Worm (Caenorhabditis elegans): ENCODE results near the gene T22E5.1.

Gene T22E5.1

DNA sequence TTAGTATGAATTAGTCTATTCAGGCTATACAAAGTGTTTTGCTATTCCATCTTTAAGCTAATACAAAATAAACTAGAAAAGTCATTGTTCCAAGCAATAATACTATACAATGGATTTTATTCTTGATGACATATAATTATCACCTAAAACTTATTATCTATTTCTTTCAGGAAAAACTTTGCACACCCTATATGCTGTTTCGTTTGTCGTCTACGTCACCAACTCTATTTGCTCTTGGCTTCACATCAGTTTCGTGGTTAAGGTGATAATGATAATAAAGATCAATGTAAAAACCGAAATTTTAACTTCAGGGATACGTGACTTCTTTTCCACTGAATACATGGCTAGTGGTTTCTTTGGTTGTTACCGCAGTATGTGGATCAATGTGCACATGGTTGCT, 49.8 kb downstream of the T22E5.1 start:
- no peak for TF ChIP-seq ceh-63 (GFP tag; optimal IDR thresholded peaks at IDR 0.05)
- no peak for TF ChIP-seq vab-15 (tag; optimal IDR thresholded peaks at IDR 0.05)
- no peak for TF ChIP-seq efl-1 (optimal IDR thresholded peaks at IDR 0.05)
- peak in 1 of 2 experiments; percentile 88 for TF ChIP-seq efl-1 (GFP tag; optimal IDR thresholded peaks at IDR 0.05 in 1 of 2)

DNA sequence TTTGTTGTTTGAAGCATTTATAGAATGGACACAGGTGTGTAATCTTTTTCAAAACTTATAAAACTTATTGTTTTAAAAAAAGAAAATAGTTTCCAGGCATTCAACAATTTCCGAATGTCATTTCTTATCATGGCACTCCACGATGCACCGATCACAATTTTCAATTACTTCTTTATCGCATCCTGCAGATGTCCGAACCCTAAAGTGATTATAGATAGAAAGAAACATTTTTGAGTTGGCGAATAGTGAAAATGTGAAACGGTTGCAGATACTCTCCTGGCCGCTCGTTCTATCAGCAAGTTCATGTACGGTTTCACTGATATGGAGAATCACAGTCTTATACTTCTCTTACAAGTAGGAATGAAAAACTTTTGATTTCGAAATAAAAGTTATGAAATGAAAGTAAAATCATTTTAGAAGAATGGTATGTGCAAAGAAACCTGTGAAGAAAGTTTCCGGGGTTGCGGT, 50.4 kb downstream of the T22E5.1 start, which contains the start of gene C15B12.2:
Gene C15B12.2, plus strand, starts transcription at position 418 of the 468 bp plus-strand sequence.
- TF ChIP-seq lin-15B (tag; optimal IDR thresholded peaks at IDR 0.05) (no peak), ceh-8 (GFP tag; optimal IDR thresholded peaks at IDR 0.05) (no peak), elt-2 (tag; optimal IDR thresholded peaks at IDR 0.05) (peak; percentile 72)
